Worm (Caenorhabditis elegans) whole organism, L1 larva: ENCODE data around the gene catp-6.

Source experiments
- aha-1 ChIP-seq: fragments of 150-350 bp; optimal IDR thresholded peaks from 2 replicates; lab custom pipeline; 2014; ENCODE audit warnings: missing biosample characterization, missing genetic modification characterization
- alr-1 ChIP-seq: fragments of 200-800 bp; sonication (Bioruptor generic); optimal IDR thresholded peaks from 2 replicates; lab custom pipeline; 2018; ENCODE audit warnings: borderline replicate concordance, mild to moderate bottlenecking, missing genetic modification characterization, missing compliant biosample characterization
- aly-2 ChIP-seq: fragments of 150-350 bp; optimal IDR thresholded peaks from 2 replicates; lab custom pipeline; 2014; ENCODE audit warnings: missing biosample characterization, missing genetic modification characterization
- ceh-63 ChIP-seq: fragments of 200-800 bp; sonication (Bioruptor generic); optimal IDR thresholded peaks from 2 replicates; lab custom pipeline; 2018; ENCODE audit warnings: mild to moderate bottlenecking, missing genetic modification characterization, missing compliant biosample characterization
- ceh-8 ChIP-seq: fragments of 200-800 bp; sonication (Bioruptor generic); optimal IDR thresholded peaks from 2 replicates; lab custom pipeline; 2018; ENCODE audit warnings: mild to moderate bottlenecking, missing genetic modification characterization, moderate library complexity, missing compliant biosample characterization
- ceh-82 ChIP-seq, 3 experiments: fragments of 150-350 bp in 1 of 3; sonication (generic microtip) in 2 of 3; optimal IDR thresholded peaks; 2 replicates each; lab custom pipeline; 2014 to 2017; ENCODE audit warnings: missing biosample characterization in 3 of 3, missing genetic modification characterization in 3 of 3
- ces-1 ChIP-seq: fragments of 150-350 bp; optimal IDR thresholded peaks from 2 replicates; lab custom pipeline; 2014; ENCODE audit warnings: missing biosample characterization, missing genetic modification reagents, missing genetic modification characterization
- dpl-1 ChIP-seq, 3 experiments: fragments of 150-350 bp in 2 of 3; sonication (generic microtip) in 1 of 3; optimal IDR thresholded peaks; 2 replicates each; lab custom pipeline; 2014 to 2017; ENCODE audit warnings: missing biosample characterization in 3 of 3, missing genetic modification characterization in 3 of 3, missing genetic modification reagents in 3 of 3
- efl-1 ChIP-seq, 4 experiments: fragments of 150-350 bp; optimal IDR thresholded peaks in 3 of 4; peaks in 1 of 4; 1 replicate in 1 of 4; 2 replicates in 3 of 4; lab custom pipeline; 2014; ENCODE audit warnings: missing biosample characterization in 2 of 4, missing genetic modification characterization in 2 of 4, missing genetic modification reagents in 2 of 4
- efl-3 ChIP-seq: fragments of 200-800 bp; sonication (Bioruptor generic); optimal IDR thresholded peaks from 2 replicates; lab custom pipeline; 2018; ENCODE audit warnings: mild to moderate bottlenecking, missing genetic modification characterization, missing compliant biosample characterization
- egl-13 ChIP-seq: sonication (generic microtip); optimal IDR thresholded peaks from 2 replicates; lab custom pipeline; 2016; ENCODE audit warnings: missing genotype, missing genetic modification reagents, missing genetic modification characterization, missing compliant biosample characterization
- elt-2 ChIP-seq: sonication (generic microtip); optimal IDR thresholded peaks from 2 replicates; lab custom pipeline; 2016; ENCODE audit warnings: missing genetic modification characterization, mild to moderate bottlenecking, inconsistent platforms, missing compliant biosample characterization, missing genetic modification reagents
- elt-3 ChIP-seq, 6 experiments: fragments of 150-350 bp in 1 of 6; sonication (generic microtip); optimal IDR thresholded peaks; 2 replicates each; lab custom pipeline; 2017 to 2018; ENCODE audit warnings: missing biosample characterization in 6 of 6, missing genetic modification characterization in 6 of 6, inconsistent platforms in 1 of 6
- fkh-4 ChIP-seq: sonication (generic microtip); optimal IDR thresholded peaks from 2 replicates; lab custom pipeline; 2016; ENCODE audit warnings: missing compliant biosample characterization, missing genetic modification characterization, borderline replicate concordance
- fkh-8 ChIP-seq: sonication (generic microtip); optimal IDR thresholded peaks from 2 replicates; lab custom pipeline; 2016; ENCODE audit warnings: mild to moderate bottlenecking, missing genetic modification characterization, missing compliant biosample characterization
- fos-1 ChIP-seq: fragments of 150-350 bp; optimal IDR thresholded peaks from 2 replicates; lab custom pipeline; 2014; ENCODE audit warnings: missing biosample characterization, missing genetic modification characterization
- hlh-17 ChIP-seq: fragments of 200-800 bp; sonication (Bioruptor generic); optimal IDR thresholded peaks from 2 replicates; lab custom pipeline; 2018; ENCODE audit warnings: missing genetic modification characterization, mild to moderate bottlenecking, missing compliant biosample characterization, moderate library complexity, borderline replicate concordance
- hlh-4 ChIP-seq: sonication (generic microtip); optimal IDR thresholded peaks from 2 replicates; lab custom pipeline; 2016; ENCODE audit warnings: mild to moderate bottlenecking, missing genetic modification characterization, missing compliant biosample characterization
- irx-1 ChIP-seq: sonication (generic microtip); optimal IDR thresholded peaks from 2 replicates; lab custom pipeline; 2016; ENCODE audit warnings: missing genetic modification characterization, missing compliant biosample characterization
- jun-1 ChIP-seq: fragments of 150-350 bp; optimal IDR thresholded peaks from 2 replicates; lab custom pipeline; 2014; ENCODE audit warnings: missing biosample characterization, missing genetic modification reagents, missing genetic modification characterization
- lin-13 ChIP-seq: fragments of 150-350 bp; optimal IDR thresholded peaks from 2 replicates; lab custom pipeline; 2014; ENCODE audit warnings: missing biosample characterization, missing genetic modification reagents, missing genetic modification characterization
- lin-15B ChIP-seq: fragments of 150-350 bp; sonication (generic microtip); optimal IDR thresholded peaks from 3 replicates; lab custom pipeline; 2014; ENCODE audit warnings: missing biosample characterization, missing genetic modification characterization
- lin-35 ChIP-seq, 2 experiments: fragments of 150-350 bp; optimal IDR thresholded peaks; 2 replicates each; lab custom pipeline; 2014; ENCODE audit warnings: missing biosample characterization in 2 of 2, missing genetic modification characterization in 2 of 2, missing genetic modification reagents in 2 of 2
- lsy-2 ChIP-seq, 2 experiments: fragments of 150-350 bp; optimal IDR thresholded peaks; 2 replicates each; lab custom pipeline; 2014; ENCODE audit warnings: missing biosample characterization in 2 of 2, missing genetic modification characterization in 2 of 2
- mab-9 ChIP-seq: fragments of 200-800 bp; sonication (Bioruptor generic); IDR thresholded peaks from 2 replicates; pipeline ENCODE4 v1.3.6; 2022; ENCODE audit warnings: missing genetic modification reagents, missing genetic modification characterization, missing compliant biosample characterization
- mdl-1 ChIP-seq, 2 experiments: fragments of 150-350 bp; optimal IDR thresholded peaks; 2 replicates each; lab custom pipeline; 2014 to 2017; ENCODE audit warnings: missing biosample characterization in 2 of 2, missing genetic modification characterization in 2 of 2, inconsistent platforms in 1 of 2
- mef-2 ChIP-seq: fragments of 150-350 bp; optimal IDR thresholded peaks from 2 replicates; lab custom pipeline; 2014; ENCODE audit warnings: missing biosample characterization, missing genetic modification characterization
- nhr-19 ChIP-seq: fragments of 200-800 bp; sonication (Bioruptor generic); conservative IDR thresholded peaks from 2 replicates; pipeline ENCODE4 v1.3.6; 2022; ENCODE audit warnings: missing genetic modification characterization, missing compliant biosample characterization
- nhr-20 ChIP-seq: sonication (generic microtip); optimal IDR thresholded peaks from 2 replicates; lab custom pipeline; 2016; ENCODE audit warnings: mild to moderate bottlenecking, missing genetic modification characterization, missing compliant biosample characterization
- nhr-237 ChIP-seq: fragments of 150-350 bp; optimal IDR thresholded peaks from 2 replicates; lab custom pipeline; 2014; ENCODE audit warnings: missing biosample characterization, missing genetic modification characterization
- nhr-47 ChIP-seq: sonication (generic microtip); optimal IDR thresholded peaks from 2 replicates; lab custom pipeline; 2016; ENCODE audit warnings: mild to moderate bottlenecking, missing genetic modification characterization, moderate library complexity, missing compliant biosample characterization
- nhr-71 ChIP-seq: sonication (generic microtip); optimal IDR thresholded peaks from 2 replicates; lab custom pipeline; 2016; ENCODE audit warnings: mild to moderate bottlenecking, missing genetic modification characterization, moderate library complexity, missing compliant biosample characterization
- nhr-76 ChIP-seq: sonication (generic microtip); optimal IDR thresholded peaks from 2 replicates; lab custom pipeline; 2017; ENCODE audit warnings: missing biosample characterization, missing genetic modification characterization
- nhr-77 ChIP-seq: fragments of 150-350 bp; optimal IDR thresholded peaks from 2 replicates; lab custom pipeline; 2014; ENCODE audit warnings: missing biosample characterization, missing genetic modification characterization
- nhr-85 ChIP-seq: sonication (generic microtip); peaks from one replicate; lab custom pipeline; 2016; ENCODE audit warnings: missing genetic modification characterization, inconsistent platforms, missing compliant biosample characterization
- nhr-90 ChIP-seq: sonication (generic microtip); optimal IDR thresholded peaks from 2 replicates; lab custom pipeline; 2016; ENCODE audit warnings: mild to moderate bottlenecking, missing genetic modification characterization, missing compliant biosample characterization; ENCODE audit not compliant: poor library complexity
- pax-3 ChIP-seq: fragments of 200-800 bp; sonication (Bioruptor generic); optimal IDR thresholded peaks from 2 replicates; lab custom pipeline; 2018; ENCODE audit warnings: mild to moderate bottlenecking, missing genetic modification characterization, moderate library complexity, missing compliant biosample characterization
- skn-1 ChIP-seq: fragments of 150-350 bp; optimal IDR thresholded peaks from 2 replicates; lab custom pipeline; 2014; ENCODE audit warnings: missing biosample characterization, missing genetic modification characterization
- snpc-4 ChIP-seq: fragments of 150-350 bp; optimal IDR thresholded peaks from 2 replicates; lab custom pipeline; 2014; ENCODE audit warnings: missing biosample characterization, missing genetic modification characterization
- sptf-1 ChIP-seq: fragments of 150-350 bp; optimal IDR thresholded peaks from 2 replicates; lab custom pipeline; 2014; ENCODE audit warnings: missing biosample characterization, missing genetic modification characterization
- swsn-7 ChIP-seq: sonication (generic microtip); optimal IDR thresholded peaks from 2 replicates; lab custom pipeline; 2016; ENCODE audit warnings: missing genetic modification characterization, missing compliant biosample characterization
- tbx-2 ChIP-seq: sonication (generic microtip); optimal IDR thresholded peaks from 2 replicates; lab custom pipeline; 2016; ENCODE audit warnings: missing genetic modification characterization, missing compliant biosample characterization
- unc-130 ChIP-seq: fragments of 150-350 bp; optimal IDR thresholded peaks from 2 replicates; lab custom pipeline; 2017; ENCODE audit warnings: missing biosample characterization, missing genetic modification characterization, inconsistent platforms
- unc-62 ChIP-seq: fragments of 150-350 bp; optimal IDR thresholded peaks from 2 replicates; lab custom pipeline; 2014; ENCODE audit warnings: missing biosample characterization, missing genetic modification reagents, missing genetic modification characterization
- unc-86 ChIP-seq: sonication (generic microtip); optimal IDR thresholded peaks from 2 replicates; lab custom pipeline; 2016; ENCODE audit warnings: missing genetic modification characterization, missing compliant biosample characterization
- unc-98 ChIP-seq: fragments of 200-800 bp; sonication (Bioruptor generic); IDR thresholded peaks from 2 replicates; pipeline ENCODE4 v1.3.6; 2022; ENCODE audit warnings: missing genetic modification characterization, missing compliant biosample characterization
- xbp-1 ChIP-seq: sonication (generic microtip); optimal IDR thresholded peaks from 2 replicates; lab custom pipeline; 2016; ENCODE audit warnings: missing genetic modification characterization, missing compliant biosample characterization
- zag-1 ChIP-seq: fragments of 150-350 bp; optimal IDR thresholded peaks from 2 replicates; lab custom pipeline; 2014; ENCODE audit warnings: missing biosample characterization, missing genetic modification characterization
- zip-4 ChIP-seq: fragments of 200-800 bp; sonication (Bioruptor generic); optimal IDR thresholded peaks from 2 replicates; lab custom pipeline; 2018; ENCODE audit warnings: mild to moderate bottlenecking, missing genetic modification characterization, moderate library complexity, missing compliant biosample characterization
- ztf-11 ChIP-seq, 2 experiments: sonication (generic microtip); optimal IDR thresholded peaks; 2 replicates each; lab custom pipeline; 2016 to 2017; ENCODE audit warnings: missing genetic modification characterization in 2 of 2, missing biosample characterization in 1 of 2, missing compliant biosample characterization in 1 of 2
- ztf-4 ChIP-seq: fragments of 150-350 bp; optimal IDR thresholded peaks from 2 replicates; lab custom pipeline; 2014; ENCODE audit warnings: missing biosample characterization, missing genetic modification characterization

The catp-6 gene

DNA sequence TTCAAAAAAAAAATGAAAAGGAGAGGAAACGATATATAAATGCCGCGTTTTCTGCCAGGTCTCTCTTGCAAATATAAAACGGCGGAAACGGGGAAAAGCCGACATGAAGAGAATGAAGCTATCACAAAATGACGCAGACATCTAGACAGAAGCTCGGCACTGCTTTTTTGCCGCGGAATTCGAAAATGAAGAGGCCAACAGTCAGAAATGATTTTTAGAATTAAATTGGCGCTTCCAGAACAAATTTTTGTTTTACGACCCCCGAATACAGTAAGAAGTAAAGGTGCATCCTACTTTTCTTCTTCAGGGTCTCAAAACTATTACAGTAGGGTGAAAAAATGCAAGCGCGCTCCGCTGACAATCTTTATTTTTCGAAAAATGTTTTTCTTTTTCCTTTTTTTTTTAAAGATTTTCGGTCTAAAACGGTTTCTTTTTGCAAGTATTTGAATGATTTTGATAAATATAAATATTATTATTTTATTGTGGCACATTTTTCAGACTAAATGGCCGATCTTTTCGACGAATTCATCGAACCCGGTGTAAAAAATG, 890 bp upstream of the catp-6 start, which contains the start of gene mtr-4:
TSS of gene mtr-4 (plus strand) at position 499 of the 549 bp plus-strand sequence.
- no peak for TF ChIP-seq nhr-20
- TF ChIP-seq efl-3: no peak
- TF ChIP-seq aly-2 (tag; lab: Kevin White, UChicago): no peak
- TF ChIP-seq hlh-17 (GFP tag; lab: Kevin White, UChicago): no peak
- TF ChIP-seq lsy-2 (tag; optimal IDR thresholded peaks at IDR 0.05; lab: Kevin White, UChicago): peak in 1 of 2 experiments; percentile 53
- no peak for TF ChIP-seq ceh-8 (GFP tag; lab: Kevin White, UChicago)
- no peak for TF ChIP-seq sptf-1 (tag; lab: Kevin White, UChicago)
- TF ChIP-seq jun-1 (tag; lab: Kevin White, UChicago): no peak
- TF ChIP-seq ztf-11 (tag; optimal IDR thresholded peaks at IDR 0.05; lab: Kevin White, UChicago): no peak
- TF ChIP-seq mef-2 (tag; lab: Kevin White, UChicago): no peak
- peak; percentile 8 for TF ChIP-seq fkh-8 (tag; lab: Kevin White, UChicago)
- TF ChIP-seq mdl-1 (tag; optimal IDR thresholded peaks at IDR 0.05; lab: Kevin White, UChicago): no peak
- TF ChIP-seq ces-1 (GFP tag; lab: Kevin White, UChicago): no peak
- no peak for TF ChIP-seq ceh-63 (GFP tag; lab: Kevin White, UChicago)
- TF ChIP-seq lin-35 (GFP tag; optimal IDR thresholded peaks at IDR 0.05; lab: Kevin White, UChicago): peak; percentile 40 to 63
- TF ChIP-seq zip-4 (GFP tag; lab: Kevin White, UChicago): no peak
- no peak for TF ChIP-seq nhr-90 (tag; lab: Kevin White, UChicago)
- no peak for TF ChIP-seq hlh-4 (tag; lab: Kevin White, UChicago)
- no peak for TF ChIP-seq fkh-4
- no peak for TF ChIP-seq aha-1 (tag; lab: Kevin White, UChicago)
- no peak for TF ChIP-seq irx-1 (tag; lab: Kevin White, UChicago)
- no peak for TF ChIP-seq pax-3 (tag; lab: Kevin White, UChicago)
- no peak for TF ChIP-seq nhr-76 (tag; lab: Kevin White, UChicago)
- no peak for TF ChIP-seq lin-13 (GFP tag; lab: Kevin White, UChicago)
- TF ChIP-seq tbx-2: peak; percentile 2
- peak; percentile 21 for TF ChIP-seq lin-15B (tag; lab: Kevin White, UChicago)
- no peak for TF ChIP-seq unc-86 (tag; lab: Kevin White, UChicago)
- no peak for TF ChIP-seq nhr-47 (tag; lab: Kevin White, UChicago)
- no peak for TF ChIP-seq elt-3 (tag; optimal IDR thresholded peaks at IDR 0.05; lab: Kevin White, UChicago)
- TF ChIP-seq swsn-7 (tag; lab: Kevin White, UChicago): peak; percentile 25
- TF ChIP-seq snpc-4 (tag; lab: Kevin White, UChicago): no peak
- no peak for TF ChIP-seq ceh-82 (tag; optimal IDR thresholded peaks at IDR 0.05; lab: Kevin White, UChicago)
- TF ChIP-seq nhr-71 (tag; lab: Kevin White, UChicago): peak; percentile 55
- no peak for TF ChIP-seq fos-1 (tag; lab: Kevin White, UChicago)
- TF ChIP-seq ztf-4 (tag; lab: Kevin White, UChicago): no peak
- TF ChIP-seq unc-98 (GFP tag; lab: Robert Waterston, UW): no peak
- TF ChIP-seq efl-1 (optimal IDR thresholded peaks at IDR 0.05; lab: Kevin White, UChicago): peak; percentile 32 to 69
- peak; percentile 73 to 95 for TF ChIP-seq efl-1 (GFP tag; optimal IDR thresholded peaks at IDR 0.05 in 1 of 2; lab: Kevin White, UChicago)
- peak; percentile 57 for TF ChIP-seq elt-2 (tag; lab: Kevin White, UChicago)
- no peak for TF ChIP-seq unc-62
- no peak for TF ChIP-seq egl-13 (tag; lab: Kevin White, UChicago)
- TF ChIP-seq nhr-85 (tag; lab: Kevin White, UChicago): no peak
- TF ChIP-seq dpl-1 (GFP tag; optimal IDR thresholded peaks at IDR 0.05; lab: Kevin White, UChicago): peak; percentile 33 to 73 (median 59)
- TF ChIP-seq nhr-19 (GFP tag; lab: Robert Waterston, UW): no peak
- TF ChIP-seq nhr-237: no peak
- TF ChIP-seq unc-130 (tag; lab: Kevin White, UChicago): peak; percentile 6
- TF ChIP-seq mab-9: no peak
- TF ChIP-seq skn-1: no peak
- TF ChIP-seq nhr-77 (tag; lab: Kevin White, UChicago): no peak
- no peak for TF ChIP-seq alr-1 (tag; lab: Kevin White, UChicago)
- no peak for TF ChIP-seq zag-1
- TF ChIP-seq xbp-1 (tag; lab: Kevin White, UChicago): peak; percentile 9
